Fruit fly (Drosophila melanogaster): ENCODE results near the gene CG8010.

dm6 chrX:19261528-19262102 is 7.1 kb downstream of the CG8010 start, which contains the start of gene Vav:
- no peak for TF ChIP-seq CG1620 (GFP tag; optimal IDR thresholded peaks at IDR 0.05)
- no peak for TF ChIP-seq CG14711 (tag; optimal IDR thresholded peaks at IDR 0.05)
- TF ChIP-seq CG12768 (GFP tag; optimal IDR thresholded peaks at IDR 0.05): no peak

All from whole organism, adult.